Worm (Caenorhabditis elegans) whole organism, young adult: Measurements from ENCODE around the gene F35E8.13.

Experiments used
- B0261.1 ChIP-seq: sonication (generic microtip); optimal IDR thresholded peaks from 2 replicates; lab custom pipeline; 2016; ENCODE audit warnings: mild to moderate bottlenecking, missing genetic modification characterization, moderate library complexity, missing compliant biosample characterization
- ceh-58 ChIP-seq: fragments of 200-800 bp; sonication (Bioruptor generic); IDR thresholded peaks from 2 replicates; pipeline ENCODE4 v1.3.6; 2022; ENCODE audit warnings: missing genetic modification characterization, missing compliant biosample characterization
- chd-7 ChIP-seq: sonication (generic microtip); optimal IDR thresholded peaks from 2 replicates; lab custom pipeline; 2016; ENCODE audit warnings: mild to moderate bottlenecking, missing genetic modification characterization, moderate library complexity, missing compliant biosample characterization
- hmg-20 ChIP-seq: fragments of 200-800 bp; sonication (Bioruptor generic); IDR thresholded peaks from 2 replicates; pipeline ENCODE4 v1.3.6; 2022; ENCODE audit warnings: missing genetic modification reagents, missing genetic modification characterization, missing compliant biosample characterization

ce11 chrV:15924307-15924706 lies 1.2 kb downstream of the F35E8.13 start, which contains the start of gene nhr-108:
- no peak for TF ChIP-seq hmg-20
- TF ChIP-seq ceh-58 (GFP tag; lab: Robert Waterston, UW) = no peak
- no peak for TF ChIP-seq chd-7 (tag; lab: Kevin White, UChicago)
- TF ChIP-seq B0261.1 (tag; lab: Kevin White, UChicago) = no peak
